Worm (Caenorhabditis elegans) whole organism, L4 larva: ENCODE measurements around the gene F17H10.1.

ENCODE experiments used
- nhr-237 ChIP-seq: sonication (generic microtip); optimal IDR thresholded peaks from 2 replicates; lab custom pipeline; 2017; ENCODE audit warnings: missing biosample characterization, missing genetic modification characterization
- snpc-4 ChIP-seq: fragments of 150-350 bp; optimal IDR thresholded peaks from 2 replicates; lab custom pipeline; 2014; ENCODE audit warnings: missing biosample characterization, missing genetic modification characterization

DNA sequence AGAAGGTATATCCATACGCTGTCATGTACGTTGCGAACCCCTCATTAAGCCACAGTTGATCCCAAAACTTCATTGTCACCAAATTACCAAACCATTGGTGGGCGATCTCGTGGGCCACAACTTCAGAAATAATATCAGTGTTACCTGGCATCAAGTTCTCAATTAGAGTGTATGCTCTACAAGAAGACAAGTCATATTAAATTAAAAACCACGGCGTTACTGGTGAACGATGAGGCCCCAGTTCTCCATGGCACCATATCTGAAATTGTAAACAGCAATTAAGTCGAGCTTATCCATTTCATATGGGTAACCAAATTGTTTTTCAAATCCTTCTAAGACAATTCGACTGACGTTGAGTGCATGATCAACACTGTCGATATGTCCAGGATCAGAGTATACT, 2.2 kb upstream of the F17H10.1 start:
- TF ChIP-seq nhr-237 (tag; lab: Kevin White, UChicago) (no peak), snpc-4 (tag; lab: Kevin White, UChicago) (no peak)
